Fruit fly (Drosophila melanogaster): ENCODE measurements around the gene promL.
A peak's percentile ranks its signal among the peaks of the same experiment; 100 is the strongest.

Gene promL

dm6 chr3L:3071675-3072583 lies 55.6 kb downstream of the promL start (continued):
- TF ChIP-seq lab (GFP tag; optimal IDR thresholded peaks at IDR 0.05) (peak; percentile 47), CG9437 (GFP tag; optimal IDR thresholded peaks at IDR 0.05) (no peak), CG2120 (GFP tag; optimal IDR thresholded peaks at IDR 0.05) (peak; percentile 22), CG6791 (GFP tag; IDR thresholded peaks at IDR 0.05; ENCODE audit: partially characterized antibody) (no peak), CG13123 (GFP tag; optimal IDR thresholded peaks at IDR 0.05) (no peak), dati (GFP tag; IDR thresholded peaks at IDR 0.05) (no peak), Meics (GFP tag; optimal IDR thresholded peaks at IDR 0.05) (peak; percentile 17), tna (GFP tag; IDR thresholded peaks at IDR 0.05; ENCODE audit: partially characterized antibody) (0 out of 2 replicates have a peak, but pooled peaks have one; percentile 8), nom (GFP tag; optimal IDR thresholded peaks at IDR 0.05) (peak; percentile 19), CG13775 (GFP tag; optimal IDR thresholded peaks at IDR 0.05) (peak; percentile 38), CG15514 (GFP tag; optimal IDR thresholded peaks at IDR 0.05) (peak; percentile 16), CG10366 (GFP tag; IDR thresholded peaks at IDR 0.05) (no peak), her (GFP tag; optimal IDR thresholded peaks at IDR 0.05) (no peak), Dbx (GFP tag; IDR thresholded peaks at IDR 0.05) (no peak), Rfx (GFP tag; IDR thresholded peaks at IDR 0.05) (no peak), Hmx (GFP tag; optimal IDR thresholded peaks at IDR 0.05) (no peak), twi (tag; optimal IDR thresholded peaks at IDR 0.05) (peak; percentile 62), scrt (GFP tag; optimal IDR thresholded peaks at IDR 0.05) (peak; percentile 43), CG10209 (GFP tag; optimal IDR thresholded peaks at IDR 0.05) (peak; percentile 25), TFAM (GFP tag; optimal IDR thresholded peaks at IDR 0.05) (no peak), crol (GFP tag; IDR thresholded peaks at IDR 0.05) (peak; percentile 90), da (GFP tag; optimal IDR thresholded peaks at IDR 0.05) (no peak), lilli (GFP tag; optimal IDR thresholded peaks at IDR 0.05) (peak; percentile 23), CG31224 (GFP tag; IDR thresholded peaks at IDR 0.05) (no peak), cg (GFP tag; optimal IDR thresholded peaks at IDR 0.05) (peak; percentile 77), CG18619 (GFP tag; optimal IDR thresholded peaks at IDR 0.05) (peak; percentile 18), Bgb (GFP tag; IDR thresholded peaks at IDR 0.05; ENCODE audit: partially characterized antibody) (peak; percentile 37; the same call in 1 of the 2 replicates), Hey (tag; optimal IDR thresholded peaks at IDR 0.05) (no peak), CG18599 (GFP tag; optimal IDR thresholded peaks at IDR 0.05) (peak; percentile 66), CG4360 (GFP tag; IDR thresholded peaks at IDR 0.05) (peak; percentile 46; the same call in 1 of the 2 replicates), pros (GFP tag; optimal IDR thresholded peaks at IDR 0.05) (peak; percentile 61), zf30C (GFP tag; optimal IDR thresholded peaks at IDR 0.05) (peak; percentile 41), Tbp (GFP tag; optimal IDR thresholded peaks at IDR 0.05) (peak; percentile 53), Kr (GFP tag; optimal IDR thresholded peaks at IDR 0.05) (peak; percentile 90), CG8924 (tag; optimal IDR thresholded peaks at IDR 0.05) (peak; percentile 48), dimm (GFP tag; IDR thresholded peaks at IDR 0.05) (no peak), ATbp (GFP tag; optimal IDR thresholded peaks at IDR 0.05) (no peak), CG18262 (tag; optimal IDR thresholded peaks at IDR 0.05) (peak; percentile 4), sug (tag; optimal IDR thresholded peaks at IDR 0.05) (peak; percentile 41), CG34224 (GFP tag; IDR thresholded peaks at IDR 0.05; ENCODE audit: partially characterized antibody) (no peak), CG9215 (GFP tag; IDR thresholded peaks at IDR 0.05) (no peak), HLHmδ (GFP tag; optimal IDR thresholded peaks at IDR 0.05) (peak; percentile 80), cwo (GFP tag; optimal IDR thresholded peaks at IDR 0.05) (peak; percentile 16), hb (GFP tag; IDR thresholded peaks at IDR 0.05; ENCODE audit: partially characterized antibody) (no peak), CG8388 (GFP tag; optimal IDR thresholded peaks at IDR 0.05) (no peak), phol (tag; optimal IDR thresholded peaks at IDR 0.05) (peak; percentile 36)
